Fruit fly (Drosophila melanogaster) whole organism, embryonic: ENCODE results near the gene CG8419.

ENCODE experiments used
- CG10267 ChIP-seq: fragments of 200-800 bp; sonication (Bioruptor generic); optimal IDR thresholded peaks from 2 replicates; lab custom pipeline; 2018; ENCODE audit warnings: missing biosample characterization, mild to moderate bottlenecking, missing genetic modification characterization, moderate library complexity
- CG11247 ChIP-seq: fragments of 200-800 bp; sonication (Bioruptor generic); IDR thresholded peaks from 2 replicates; pipeline ENCODE4 v1.3.6; 2022; ENCODE audit warnings: missing biosample characterization, missing genetic modification characterization
- CG11696 ChIP-seq: fragments of 200-800 bp; sonication (Bioruptor generic); IDR thresholded peaks from 2 replicates; pipeline ENCODE4 v1.3.6; 2022; ENCODE audit warnings: missing biosample characterization, missing genetic modification characterization
- CG11723 ChIP-seq: fragments of 200-800 bp; sonication (Bioruptor generic); optimal IDR thresholded peaks from 2 replicates; lab custom pipeline; 2017; ENCODE audit warnings: missing biosample characterization, mild to moderate bottlenecking, missing genetic modification characterization
- CG12236 ChIP-seq: fragments of 200-800 bp; sonication (Bioruptor generic); optimal IDR thresholded peaks from 2 replicates; lab custom pipeline; 2016; ENCODE audit warnings: missing biosample characterization, missing genetic modification characterization
- CG1233 ChIP-seq: fragments of 200-800 bp; sonication (Bioruptor generic); optimal IDR thresholded peaks from 4 replicates; lab custom pipeline; 2018; ENCODE audit warnings: missing biosample characterization, mild to moderate bottlenecking, missing genetic modification characterization
- CG12744 ChIP-seq: fragments of 200-800 bp; sonication (Bioruptor generic); optimal IDR thresholded peaks from 2 replicates; lab custom pipeline; 2016; ENCODE audit warnings: missing biosample characterization, missing genetic modification characterization
- CG14965 ChIP-seq: fragments of 200-800 bp; sonication (Bioruptor generic); optimal IDR thresholded peaks from 2 replicates; lab custom pipeline; 2016; ENCODE audit warnings: missing biosample characterization, missing genetic modification characterization, borderline replicate concordance
- CG34376 ChIP-seq: fragments of 200-800 bp; sonication (Bioruptor generic); optimal IDR thresholded peaks from 2 replicates; lab custom pipeline; 2018; ENCODE audit warnings: missing biosample characterization, mild to moderate bottlenecking, missing genetic modification characterization
- CG3995 ChIP-seq: fragments of 200-800 bp; sonication (Bioruptor generic); optimal IDR thresholded peaks from 3 replicates; lab custom pipeline; 2016; ENCODE audit warnings: missing biosample characterization, missing genetic modification characterization
- CG42726 ChIP-seq: fragments of 200-800 bp; sonication (Bioruptor generic); IDR thresholded peaks from 2 replicates; pipeline ENCODE4 v1.3.6; 2022; ENCODE audit warnings: missing biosample characterization, missing genetic modification characterization; ENCODE audit not compliant: partially characterized antibody
- CG4424 ChIP-seq: fragments of 200-800 bp; sonication (Bioruptor generic); optimal IDR thresholded peaks from 3 replicates; lab custom pipeline; 2016; ENCODE audit warnings: missing biosample characterization, missing genetic modification characterization
- CG4617 ChIP-seq: fragments of 200-800 bp; sonication (Bioruptor generic); optimal IDR thresholded peaks from 3 replicates; lab custom pipeline; 2016; ENCODE audit warnings: missing biosample characterization, missing genetic modification characterization, borderline replicate concordance
- CG9797 ChIP-seq: fragments of 200-800 bp; sonication (Bioruptor generic); optimal IDR thresholded peaks from 3 replicates; lab custom pipeline; 2018; ENCODE audit warnings: missing biosample characterization, mild to moderate bottlenecking, missing genetic modification characterization
- CG9817 ChIP-seq: fragments of 200-800 bp; sonication (Bioruptor generic); optimal IDR thresholded peaks from 2 replicates; lab custom pipeline; 2018; ENCODE audit warnings: missing biosample characterization, mild to moderate bottlenecking, missing genetic modification characterization, moderate library complexity
- Dip2 ChIP-seq: fragments of 200-800 bp; sonication (Bioruptor generic); IDR thresholded peaks from 2 replicates; pipeline ENCODE4 v1.3.6; 2022; ENCODE audit warnings: missing biosample characterization, missing genetic modification characterization
- Dll ChIP-seq: fragments of 200-800 bp; sonication (Bioruptor generic); IDR thresholded peaks from 4 replicates; pipeline ENCODE4 v1.3.6; 2022; ENCODE audit warnings: missing biosample characterization, missing genetic modification characterization; ENCODE audit not compliant: partially characterized antibody
- Dref ChIP-seq: fragments of 200-800 bp; sonication (Bioruptor generic); IDR thresholded peaks from 2 replicates; pipeline ENCODE4 v1.3.6; 2022; ENCODE audit warnings: missing biosample characterization, missing genetic modification characterization
- Ets65A ChIP-seq: fragments of 200-800 bp; sonication (Bioruptor generic); peaks from one replicate; lab custom pipeline; 2016; ENCODE audit warnings: missing biosample characterization, missing genetic modification characterization
- Fer1 ChIP-seq: fragments of 200-800 bp; sonication (Bioruptor generic); optimal IDR thresholded peaks from 2 replicates; lab custom pipeline; 2017; ENCODE audit warnings: missing biosample characterization, mild to moderate bottlenecking, missing genetic modification characterization
- HmgD ChIP-seq: fragments of 200-800 bp; sonication (Bioruptor generic); optimal IDR thresholded peaks from 3 replicates; lab custom pipeline; 2016; ENCODE audit warnings: missing biosample characterization, missing genetic modification characterization
- Jarid2 ChIP-seq: fragments of 200-800 bp; sonication (Bioruptor generic); optimal IDR thresholded peaks from 3 replicates; lab custom pipeline; 2017; ENCODE audit warnings: mild to moderate bottlenecking, missing biosample characterization, missing genetic modification reagents, missing genetic modification characterization
- MTF-1 ChIP-seq: fragments of 200-800 bp; sonication (Bioruptor generic); optimal IDR thresholded peaks from 2 replicates; lab custom pipeline; 2018; ENCODE audit warnings: missing biosample characterization, mild to moderate bottlenecking, missing genetic modification characterization, borderline replicate concordance
- Med ChIP-seq: fragments of 200-800 bp; sonication (Bioruptor generic); peaks from one replicate; lab custom pipeline; 2016; ENCODE audit warnings: missing biosample characterization, missing genetic modification characterization, mild to moderate bottlenecking, inconsistent platforms, moderate library complexity
- Oli ChIP-seq: fragments of 200-800 bp; sonication (Bioruptor generic); optimal IDR thresholded peaks from 2 replicates; lab custom pipeline; 2018; ENCODE audit warnings: missing biosample characterization, mild to moderate bottlenecking, missing genetic modification characterization, moderate library complexity
- PHDP ChIP-seq: fragments of 200-800 bp; sonication (Bioruptor generic); optimal IDR thresholded peaks from 3 replicates; lab custom pipeline; 2018; ENCODE audit warnings: missing biosample characterization, mild to moderate bottlenecking, missing genetic modification characterization, moderate library complexity
- Poxn ChIP-seq: fragments of 200-800 bp; sonication (Bioruptor generic); IDR thresholded peaks from 2 replicates; pipeline ENCODE4 v1.3.6; 2022; ENCODE audit warnings: missing biosample characterization, missing genetic modification characterization
- Scr ChIP-seq: fragments of 200-800 bp; sonication (Bioruptor generic); IDR thresholded peaks from 2 replicates; pipeline ENCODE4 v1.3.6; 2022; ENCODE audit warnings: missing biosample characterization, missing genetic modification characterization; ENCODE audit not compliant: partially characterized antibody
- TFAM ChIP-seq: fragments of 200-800 bp; sonication (Bioruptor generic); optimal IDR thresholded peaks from 2 replicates; lab custom pipeline; 2017; ENCODE audit warnings: missing biosample characterization, missing genetic modification characterization, inconsistent platforms
- ash1 ChIP-seq: fragments of 200-800 bp; sonication (Bioruptor generic); optimal IDR thresholded peaks from 2 replicates; lab custom pipeline; 2018; ENCODE audit warnings: missing biosample characterization, mild to moderate bottlenecking, missing genetic modification characterization
- bigmax ChIP-seq: fragments of 200-800 bp; sonication (Bioruptor generic); optimal IDR thresholded peaks from 2 replicates; lab custom pipeline; 2018; ENCODE audit warnings: missing biosample characterization, mild to moderate bottlenecking, missing genetic modification characterization
- cad ChIP-seq: fragments of >200 bp; optimal IDR thresholded peaks from 2 replicates; lab custom pipeline; 2017; ENCODE audit warnings: missing biosample characterization, missing genetic modification characterization
- crp ChIP-seq, 2 experiments: fragments of 200-800 bp; sonication (Bioruptor generic); optimal IDR thresholded peaks; 2 replicates in 1 of 2; 3 replicates in 1 of 2; lab custom pipeline; 2017; ENCODE audit warnings: missing biosample characterization in 2 of 2, missing genetic modification characterization in 2 of 2, mild to moderate bottlenecking in 1 of 2, moderate library complexity in 1 of 2
- dm ChIP-seq: fragments of 200-800 bp; sonication (Bioruptor generic); optimal IDR thresholded peaks from 3 replicates; lab custom pipeline; 2016; ENCODE audit warnings: missing biosample characterization, missing genetic modification characterization
- dpn ChIP-seq, 2 experiments: fragments of 200-800 bp; sonication (Bioruptor generic); optimal IDR thresholded peaks; 3 replicates each; lab custom pipeline; 2016; ENCODE audit warnings: missing biosample characterization in 2 of 2, missing genetic modification characterization in 2 of 2
- en ChIP-seq: fragments of 200-800 bp; sonication (Bioruptor generic); optimal IDR thresholded peaks from 2 replicates; lab custom pipeline; 2016; ENCODE audit warnings: missing biosample characterization, missing genetic modification characterization
- fd64A ChIP-seq: fragments of 200-800 bp; sonication (Bioruptor generic); optimal IDR thresholded peaks from 3 replicates; lab custom pipeline; 2018; ENCODE audit warnings: missing biosample characterization, mild to moderate bottlenecking, missing genetic modification characterization
- hth ChIP-seq: fragments of >200 bp; optimal IDR thresholded peaks from 2 replicates; lab custom pipeline; 2017; ENCODE audit warnings: inconsistent platforms
- inv ChIP-seq: fragments of 200-800 bp; sonication (Bioruptor generic); IDR thresholded peaks from 2 replicates; pipeline ENCODE4 v1.3.6; 2022; ENCODE audit warnings: missing biosample characterization, missing genetic modification characterization; ENCODE audit not compliant: partially characterized antibody
- jumu ChIP-seq: fragments of 200-800 bp; sonication (Bioruptor generic); optimal IDR thresholded peaks from 3 replicates; lab custom pipeline; 2016; ENCODE audit warnings: missing biosample characterization, missing genetic modification characterization
- lola ChIP-seq, 3 experiments: fragments of >200 bp in 2 of 3; fragments of 200-800 bp in 1 of 3; sonication (Bioruptor generic) in 1 of 3; optimal IDR thresholded peaks; 2 replicates each; lab custom pipeline; 2017 to 2019; ENCODE audit warnings: missing biosample characterization in 3 of 3, missing genetic modification characterization in 3 of 3, mild to moderate bottlenecking in 1 of 3, moderate library complexity in 1 of 3
- mirr ChIP-seq: fragments of 200-800 bp; sonication (Bioruptor generic); optimal IDR thresholded peaks from 3 replicates; lab custom pipeline; 2018; ENCODE audit warnings: missing biosample characterization, mild to moderate bottlenecking, missing genetic modification characterization
- mld ChIP-seq: fragments of 200-800 bp; sonication (Bioruptor generic); IDR thresholded peaks from 3 replicates; pipeline ENCODE4 v1.3.6; 2022; ENCODE audit warnings: missing biosample characterization, missing genetic modification characterization; ENCODE audit not compliant: partially characterized antibody
- odd ChIP-seq: fragments of 200-800 bp; sonication (Bioruptor generic); optimal IDR thresholded peaks from 2 replicates; lab custom pipeline; 2017; ENCODE audit warnings: missing biosample characterization, mild to moderate bottlenecking, missing genetic modification characterization
- p53 ChIP-seq: fragments of 200-800 bp; sonication (Bioruptor generic); optimal IDR thresholded peaks from 2 replicates; lab custom pipeline; 2016; ENCODE audit warnings: missing biosample characterization, missing genetic modification characterization
- pum ChIP-seq: fragments of 200-800 bp; sonication (Bioruptor generic); optimal IDR thresholded peaks from 2 replicates; lab custom pipeline; 2016; ENCODE audit warnings: missing biosample characterization, missing genetic modification characterization
- schlank ChIP-seq: fragments of 200-800 bp; sonication (Bioruptor generic); optimal IDR thresholded peaks from 2 replicates; lab custom pipeline; 2018; ENCODE audit warnings: missing biosample characterization, mild to moderate bottlenecking, missing genetic modification characterization
- shn ChIP-seq: fragments of 200-800 bp; sonication (Bioruptor generic); optimal IDR thresholded peaks from 3 replicates; lab custom pipeline; 2016; ENCODE audit warnings: missing biosample characterization, missing genetic modification characterization
- unpg ChIP-seq: fragments of 200-800 bp; sonication (Bioruptor generic); optimal IDR thresholded peaks from 3 replicates; lab custom pipeline; 2018; ENCODE audit warnings: missing biosample characterization, mild to moderate bottlenecking, missing genetic modification characterization, moderate library complexity

Gene CG8419

DNA sequence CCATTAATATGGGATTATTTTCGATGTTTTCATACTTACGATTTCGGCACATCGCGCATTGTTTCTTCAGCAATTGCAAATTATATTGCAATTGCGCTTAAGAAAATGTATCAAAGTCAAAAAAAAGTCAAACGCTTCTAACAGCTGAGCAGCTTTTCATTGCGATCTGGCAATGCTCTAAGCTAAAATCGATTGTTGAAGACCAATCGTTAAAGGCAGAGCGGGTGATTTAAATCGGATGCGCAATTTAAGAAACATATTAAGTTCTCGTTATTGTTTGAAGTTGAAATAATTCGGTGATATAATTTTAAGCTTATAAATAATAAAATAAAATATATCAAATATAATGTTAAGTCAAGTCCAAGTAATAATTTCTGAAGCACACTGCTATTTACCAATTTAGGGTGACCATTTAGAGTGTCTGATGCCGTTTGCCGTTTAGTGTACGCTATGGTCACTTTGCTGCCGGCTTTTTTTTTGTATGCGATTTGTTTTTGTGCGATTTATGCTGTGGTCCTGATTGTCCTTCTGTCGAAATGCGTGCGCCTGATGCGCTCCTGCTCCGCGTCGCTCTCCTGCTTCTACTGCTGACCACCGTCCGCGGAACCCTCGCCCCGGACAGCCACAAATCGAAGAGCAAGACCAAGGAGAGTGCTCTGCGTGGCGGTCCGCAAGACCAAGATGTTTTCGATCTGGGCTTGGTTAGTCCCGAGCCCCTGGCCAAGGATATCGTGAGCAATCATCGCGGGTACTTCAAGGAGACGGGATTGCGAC, 9.0 kb upstream of the CG8419 start, which contains the start of the genes CG8475 and CG8460 (continued):
- no peak for TF ChIP-seq shn (GFP tag; lab: Kevin White, UChicago)
- peak; percentile 15 for TF ChIP-seq CG4617
- peak; percentile 41 for TF ChIP-seq Scr (GFP tag; lab: Robert Waterston, UW)
- TF ChIP-seq CG11696 (GFP tag; lab: Robert Waterston, UW): no peak
- no peak for TF ChIP-seq en
- TF ChIP-seq ash1: no peak
- TF ChIP-seq CG4424 (GFP tag; lab: Kevin White, UChicago): no peak
- no peak for TF ChIP-seq Poxn (GFP tag; lab: Robert Waterston, UW)
- TF ChIP-seq Dref (GFP tag; lab: Robert Waterston, UW): peak; percentile 73
- no peak for TF ChIP-seq mld (GFP tag; lab: Robert Waterston, UW)
- no peak; the same call in 1 of the 2 replicates for TF ChIP-seq inv (GFP tag; lab: Robert Waterston, UW)
- TF ChIP-seq Oli (tag; lab: Kevin White, UChicago): no peak
- TF ChIP-seq CG9797: peak; percentile 39
- no peak for TF ChIP-seq CG11723 (GFP tag; lab: Kevin White, UChicago)
- TF ChIP-seq MTF-1 (GFP tag; lab: Kevin White, UChicago): no peak
- TF ChIP-seq schlank (tag; lab: Kevin White, UChicago): no peak
- no peak for TF ChIP-seq HmgD
- TF ChIP-seq CG42726: no peak
- TF ChIP-seq PHDP (tag; lab: Kevin White, UChicago): no peak
- TF ChIP-seq p53 (GFP tag; lab: Kevin White, UChicago): no peak
- peak; percentile 70 for TF ChIP-seq Med (GFP tag; lab: Kevin White, UChicago)
- no peak for TF ChIP-seq CG11247 (GFP tag; lab: Robert Waterston, UW)
- TF ChIP-seq CG14965 (GFP tag; lab: Kevin White, UChicago): no peak
- peak; percentile 89 for TF ChIP-seq CG3995 (GFP tag; lab: Kevin White, UChicago)
- TF ChIP-seq cad: no peak
- TF ChIP-seq dm (GFP tag; lab: Kevin White, UChicago): no peak
- no peak for TF ChIP-seq CG1233 (GFP tag; lab: Kevin White, UChicago)
- TF ChIP-seq CG34376 (GFP tag; lab: Kevin White, UChicago): no peak
- no peak for TF ChIP-seq hth (lab: Kevin White, UChicago)
- TF ChIP-seq crp (GFP tag; optimal IDR thresholded peaks at IDR 0.05; lab: Kevin White, UChicago): peak; percentile 33 to 90
- TF ChIP-seq odd: no peak
- TF ChIP-seq fd64A: no peak
- TF ChIP-seq mirr: no peak
- no peak for TF ChIP-seq Dip2 (GFP tag; lab: Robert Waterston, UW)
- TF ChIP-seq Ets65A (GFP tag; lab: Kevin White, UChicago): peak; percentile 12
- TF ChIP-seq TFAM: no peak
- no peak for TF ChIP-seq Fer1
- no peak for TF ChIP-seq CG9817 (tag; lab: Kevin White, UChicago)
- TF ChIP-seq CG12236 (GFP tag; lab: Kevin White, UChicago): no peak
- TF ChIP-seq dpn (GFP tag; optimal IDR thresholded peaks at IDR 0.05; lab: Kevin White, UChicago): no peak
- TF ChIP-seq CG12744 (GFP tag; lab: Kevin White, UChicago): no peak
- peak; percentile 45; the same call in 1 of the 4 replicates for TF ChIP-seq Dll
- TF ChIP-seq bigmax (GFP tag; lab: Kevin White, UChicago): no peak
- TF ChIP-seq Jarid2: no peak
- TF ChIP-seq lola (GFP tag; optimal IDR thresholded peaks at IDR 0.05; lab: Kevin White, UChicago): no peak
- no peak for TF ChIP-seq jumu (GFP tag; lab: Kevin White, UChicago)
- TF ChIP-seq pum (GFP tag; lab: Kevin White, UChicago): no peak
- TF ChIP-seq unpg (GFP tag; lab: Kevin White, UChicago): no peak
- TF ChIP-seq CG10267 (tag; lab: Kevin White, UChicago): peak; percentile 48
